Fruit fly (Drosophila melanogaster): ENCODE measurements around the gene sna.

dm6 chr2L:15493627-15494026 lies 15.6 kb upstream of the sna start:
- TF ChIP-seq br (GFP tag; optimal IDR thresholded peaks at IDR 0.05) (no peak), h (GFP tag; optimal IDR thresholded peaks at IDR 0.05) (no peak), woc (GFP tag; optimal IDR thresholded peaks at IDR 0.05) (no peak), Jra (GFP tag; optimal IDR thresholded peaks at IDR 0.05) (no peak), Hr78 (GFP tag; optimal IDR thresholded peaks at IDR 0.05) (no peak), Dfd (GFP tag; optimal IDR thresholded peaks at IDR 0.05) (no peak)

Measured in whole organism, wandering third instar larva.